Worm (Caenorhabditis elegans): ENCODE measurements around the gene srbc-7.
"Not testable (repeated sequence)": the region's sequence is repeated elsewhere in the genome, so short reads cannot be mapped to it uniquely, and the experiment has no call there.

The srbc-7 gene

DNA sequence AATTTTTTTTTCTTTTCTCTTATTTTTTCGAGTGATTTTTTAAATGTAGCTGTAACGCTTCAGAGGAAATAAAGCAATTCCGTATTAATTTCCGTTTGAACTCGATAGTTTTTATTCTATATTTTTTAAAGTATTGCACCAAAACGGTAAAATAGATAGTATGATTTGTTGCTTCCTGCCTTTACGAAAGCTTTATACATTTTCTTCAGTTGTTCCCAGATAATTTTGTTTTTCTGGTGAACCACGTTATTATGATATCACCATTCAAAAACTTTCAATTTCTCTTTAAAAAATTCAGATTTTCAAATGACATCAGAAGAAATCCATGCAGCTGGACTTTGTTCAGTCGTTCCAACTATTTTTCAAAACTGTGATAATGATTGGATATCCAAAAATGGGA, 27.5 kb upstream of the srbc-7 start, which contains the start of gene srb-18:
Gene srb-18 (plus strand): TSS at position 301 of the 400 bp plus-strand sequence.
- TF ChIP-seq cog-1 (tag; optimal IDR thresholded peaks at IDR 0.05) (no peak), ztf-23 (GFP tag; IDR thresholded peaks at IDR 0.05) (no peak), ref-1 (GFP tag; conservative IDR thresholded peaks at IDR 0.05) (no peak), flt-1 (GFP tag; IDR thresholded peaks at IDR 0.05) (no peak), tab-1 (GFP tag; IDR thresholded peaks at IDR 0.05) (no peak), T22C8.4 (GFP tag; IDR thresholded peaks at IDR 0.05) (no peak), ztf-29 (GFP tag; IDR thresholded peaks at IDR 0.05) (no peak)

- not testable (repeated sequence) for TF ChIP-seq ztf-23, flt-1, ztf-29 (GFP tag; IDR thresholded peaks at IDR 0.05)
Measured at ce11 chrV:7511465-7511864, 24.0 kb upstream of the srbc-7 start, which contains the start of gene nhr-171. Gene nhr-171 (plus strand): TSS chrV:7511765.

DNA sequence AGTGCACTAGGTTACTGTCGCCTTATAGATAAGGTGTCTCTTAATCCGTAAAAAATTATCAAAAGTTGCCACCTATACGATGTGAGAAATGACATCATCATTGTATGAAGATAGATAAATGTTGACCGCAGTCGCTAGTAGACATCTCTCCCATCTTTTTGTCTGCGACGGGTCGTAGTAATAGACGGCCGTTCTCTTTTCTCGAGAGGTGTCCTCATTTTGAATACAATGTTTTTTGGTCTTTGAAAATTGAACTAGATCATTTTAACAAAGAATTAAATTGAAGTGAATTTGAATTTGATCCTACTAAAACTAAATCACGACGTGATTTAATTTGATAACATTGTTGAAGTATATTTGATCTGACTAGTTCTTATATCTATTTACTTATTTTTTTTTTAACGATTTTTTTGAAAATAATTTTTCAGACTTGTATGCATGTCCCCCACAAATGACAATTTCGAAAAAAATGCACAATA, 21.2 kb upstream of the srbc-7 start, which contains the start of the genes str-31 and nhr-172:
Gene str-31 (minus strand): TSS at position 101 of the 479 bp plus-strand sequence.
Gene nhr-172 (plus strand): TSS at position 429 of the 479 bp plus-strand sequence.
- TF ChIP-seq ztf-29 (GFP tag; IDR thresholded peaks at IDR 0.05) (no peak), med-1 (GFP tag; optimal IDR thresholded peaks at IDR 0.05; ENCODE audit: insufficient read depth) (no peak), tab-1 (GFP tag; IDR thresholded peaks at IDR 0.05) (no peak), flt-1 (GFP tag; IDR thresholded peaks at IDR 0.05) (no peak)

ce11 chrV:7506207-7506606, 18.8 kb upstream of the srbc-7 start:
- no peak for TF ChIP-seq tab-1 (GFP tag; IDR thresholded peaks at IDR 0.05)
- TF ChIP-seq med-1 (GFP tag; optimal IDR thresholded peaks at IDR 0.05; ENCODE audit: insufficient read depth), result no peak
- TF ChIP-seq flt-1 (GFP tag; IDR thresholded peaks at IDR 0.05), result no peak
- no peak for TF ChIP-seq ztf-29 (GFP tag; IDR thresholded peaks at IDR 0.05)

DNA sequence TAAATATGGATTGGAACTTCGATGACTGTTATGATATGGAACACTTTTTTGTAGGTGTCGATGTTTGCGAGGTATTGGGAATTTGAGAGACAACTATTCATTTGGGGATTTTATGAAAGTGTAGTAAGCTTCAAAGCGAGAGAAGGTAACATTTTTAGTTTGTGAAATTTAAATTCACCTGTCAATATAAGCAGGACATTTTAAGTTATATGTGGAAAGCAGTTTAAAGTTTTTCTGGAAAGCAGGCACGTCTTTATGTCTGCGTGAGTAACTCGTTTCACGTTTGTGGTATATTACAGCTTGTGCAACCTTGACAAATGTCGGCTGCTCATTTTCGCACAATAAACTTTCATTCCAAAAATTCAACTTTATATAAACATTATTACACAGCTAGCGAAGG, 16.9 kb upstream of the srbc-7 start, which contains the start of gene srh-229:
Gene srh-229 (minus strand): TSS at position 101 of the 400 bp plus-strand sequence.
- TF ChIP-seq klf-2 (GFP tag; conservative IDR thresholded peaks at IDR 0.05) (no peak), T22C8.4 (GFP tag; IDR thresholded peaks at IDR 0.05) (no peak), flt-1 (GFP tag; IDR thresholded peaks at IDR 0.05) (no peak), ref-1 (GFP tag; conservative IDR thresholded peaks at IDR 0.05) (no peak), cog-1 (tag; optimal IDR thresholded peaks at IDR 0.05) (no peak), ztf-29 (GFP tag; IDR thresholded peaks at IDR 0.05) (no peak), tab-1 (GFP tag; IDR thresholded peaks at IDR 0.05) (no peak), ztf-23 (GFP tag; IDR thresholded peaks at IDR 0.05) (no peak), med-1 (GFP tag; optimal IDR thresholded peaks at IDR 0.05; ENCODE audit: insufficient read depth) (no peak)

DNA sequence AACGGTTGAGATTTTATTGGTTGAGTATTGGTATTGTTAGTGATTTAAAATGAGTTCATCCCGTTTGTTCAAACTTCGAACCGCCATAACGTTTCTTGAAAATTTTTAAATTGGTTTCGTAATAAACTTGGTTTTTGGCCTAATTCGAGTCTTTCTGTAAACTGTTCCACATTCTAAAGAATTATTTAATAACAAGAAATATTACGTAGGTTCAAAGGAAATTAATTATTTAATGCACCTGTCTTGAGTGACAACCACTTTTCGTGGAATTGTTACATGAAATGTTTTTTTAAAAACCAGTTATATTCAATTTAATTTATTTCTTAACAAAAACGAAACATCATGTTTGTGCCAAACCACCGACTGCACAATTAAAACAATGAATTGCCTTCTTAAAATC, 13.8 kb upstream of the srbc-7 start:
- TF ChIP-seq T22C8.4 (GFP tag; IDR thresholded peaks at IDR 0.05), result no peak
- no peak for TF ChIP-seq ztf-23 (GFP tag; IDR thresholded peaks at IDR 0.05)
- TF ChIP-seq ref-1 (GFP tag; conservative IDR thresholded peaks at IDR 0.05), result no peak
- TF ChIP-seq flt-1 (GFP tag; IDR thresholded peaks at IDR 0.05), result no peak
- TF ChIP-seq med-1 (GFP tag; optimal IDR thresholded peaks at IDR 0.05; ENCODE audit: insufficient read depth), result no peak
- no peak for TF ChIP-seq ztf-29 (GFP tag; IDR thresholded peaks at IDR 0.05)
- no peak for TF ChIP-seq tab-1 (GFP tag; IDR thresholded peaks at IDR 0.05)
- no peak for TF ChIP-seq klf-2 (GFP tag; conservative IDR thresholded peaks at IDR 0.05)
- no peak for TF ChIP-seq cog-1 (tag; optimal IDR thresholded peaks at IDR 0.05)

ce11 chrV:7497440-7497839, 10.0 kb upstream of the srbc-7 start, which contains the start of gene srh-79:
Gene srh-79 (plus strand): TSS chrV:7497740.
- no peak for TF ChIP-seq T22C8.4 (GFP tag; IDR thresholded peaks at IDR 0.05)
- no peak for TF ChIP-seq med-1 (GFP tag; optimal IDR thresholded peaks at IDR 0.05; ENCODE audit: insufficient read depth)
- TF ChIP-seq flt-1 (GFP tag; IDR thresholded peaks at IDR 0.05), result no peak
- no peak for TF ChIP-seq ztf-23 (GFP tag; IDR thresholded peaks at IDR 0.05)
- no peak for TF ChIP-seq cog-1 (tag; optimal IDR thresholded peaks at IDR 0.05)
- no peak for TF ChIP-seq klf-2 (GFP tag; conservative IDR thresholded peaks at IDR 0.05)
- TF ChIP-seq tab-1 (GFP tag; IDR thresholded peaks at IDR 0.05), result no peak
- no peak for TF ChIP-seq ztf-29 (GFP tag; IDR thresholded peaks at IDR 0.05)
- no peak for TF ChIP-seq ref-1 (GFP tag; conservative IDR thresholded peaks at IDR 0.05)

- TF ChIP-seq med-1 (GFP tag; optimal IDR thresholded peaks at IDR 0.05; ENCODE audit: insufficient read depth) (no peak), klf-2 (GFP tag; conservative IDR thresholded peaks at IDR 0.05) (no peak), tab-1 (GFP tag; IDR thresholded peaks at IDR 0.05) (no peak), T22C8.4 (GFP tag; IDR thresholded peaks at IDR 0.05) (no peak), ref-1 (GFP tag; conservative IDR thresholded peaks at IDR 0.05) (no peak), cog-1 (tag; optimal IDR thresholded peaks at IDR 0.05) (no peak), flt-1 (GFP tag; IDR thresholded peaks at IDR 0.05) (no peak), ztf-29 (GFP tag; IDR thresholded peaks at IDR 0.05) (no peak), ztf-23 (GFP tag; IDR thresholded peaks at IDR 0.05) (no peak)
Measured at ce11 chrV:7495189-7495588, 7.8 kb upstream of the srbc-7 start, which contains the start of gene srbc-11. Gene srbc-11 (minus strand): TSS chrV:7495289.

DNA sequence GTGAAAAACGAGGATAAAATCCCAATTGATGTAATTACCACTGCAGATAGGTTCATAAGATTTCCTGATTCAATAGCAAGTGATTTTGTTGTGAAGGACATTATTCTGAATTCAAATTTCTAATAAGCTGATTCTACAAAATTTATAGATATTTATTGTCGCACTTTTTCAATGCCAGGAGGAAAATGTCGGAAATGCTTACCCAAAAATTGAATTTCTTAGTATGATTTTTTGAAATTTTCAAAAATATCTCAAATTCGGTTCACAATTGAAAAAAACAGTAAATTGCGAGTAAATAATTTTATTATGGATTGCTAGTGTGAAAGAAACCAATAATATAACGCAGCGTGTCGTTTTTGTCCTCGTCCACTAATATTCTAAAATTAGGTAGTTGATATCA, 5.5 kb upstream of the srbc-7 start, which contains the start of gene srbc-10:
Gene srbc-10 (minus strand): TSS at position 101 of the 400 bp plus-strand sequence.
- no peak for TF ChIP-seq flt-1 (GFP tag; IDR thresholded peaks at IDR 0.05)
- TF ChIP-seq klf-2 (GFP tag; conservative IDR thresholded peaks at IDR 0.05), result no peak
- no peak for TF ChIP-seq tab-1 (GFP tag; IDR thresholded peaks at IDR 0.05)
- no peak for TF ChIP-seq ztf-23 (GFP tag; IDR thresholded peaks at IDR 0.05)
- TF ChIP-seq med-1 (GFP tag; optimal IDR thresholded peaks at IDR 0.05; ENCODE audit: insufficient read depth), result no peak

DNA sequence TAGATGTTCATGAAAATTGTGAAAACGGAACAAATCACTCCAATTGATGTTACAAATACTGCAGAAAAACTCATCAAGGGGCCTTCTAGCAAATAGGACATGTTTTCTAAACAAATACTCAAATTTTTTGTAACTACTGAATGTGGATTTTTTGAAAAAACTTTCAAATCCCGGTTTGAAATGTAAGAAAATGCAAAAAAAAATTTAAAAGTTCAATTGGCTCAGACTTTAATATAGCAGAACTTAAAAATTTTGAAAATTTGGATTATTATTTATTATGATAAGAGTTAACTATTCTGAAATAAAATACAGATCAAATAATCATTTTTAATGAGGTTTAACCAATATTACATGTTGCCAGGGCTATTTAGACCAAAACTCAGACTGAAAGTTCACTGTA, 2.9 kb upstream of the srbc-7 start, which contains the start of gene srbc-9:
Gene srbc-9 (minus strand): TSS at position 101 of the 400 bp plus-strand sequence.
- TF ChIP-seq ztf-29 (GFP tag; IDR thresholded peaks at IDR 0.05) (no peak), ref-1 (GFP tag; conservative IDR thresholded peaks at IDR 0.05) (no peak), klf-2 (GFP tag; conservative IDR thresholded peaks at IDR 0.05) (no peak), T22C8.4 (GFP tag; IDR thresholded peaks at IDR 0.05) (no peak), med-1 (GFP tag; optimal IDR thresholded peaks at IDR 0.05; ENCODE audit: insufficient read depth) (no peak), cog-1 (tag; optimal IDR thresholded peaks at IDR 0.05) (no peak), flt-1 (GFP tag; IDR thresholded peaks at IDR 0.05) (no peak), tab-1 (GFP tag; IDR thresholded peaks at IDR 0.05) (no peak), ztf-23 (GFP tag; IDR thresholded peaks at IDR 0.05) (no peak)

All from whole organism, midembryonic.